Fruit fly (Drosophila melanogaster) whole organism, embryonic: Measurements from ENCODE around the gene CG8944.

Experiments
- CG10462 ChIP-seq: fragments of 200-800 bp; sonication (Bioruptor generic); optimal IDR thresholded peaks from 2 replicates; lab custom pipeline; 2016; ENCODE audit warnings: missing biosample characterization, missing genetic modification characterization
- CG10543 ChIP-seq: fragments of 200-800 bp; sonication (Bioruptor generic); optimal IDR thresholded peaks from 3 replicates; lab custom pipeline; 2017; ENCODE audit warnings: missing biosample characterization, mild to moderate bottlenecking, missing genetic modification characterization, moderate library complexity
- CG11247 ChIP-seq: fragments of 200-800 bp; sonication (Bioruptor generic); IDR thresholded peaks from 2 replicates; pipeline ENCODE4 v1.3.6; 2022; ENCODE audit warnings: missing biosample characterization, missing genetic modification characterization
- CG12769 ChIP-seq: fragments of 200-800 bp; sonication (Bioruptor generic); optimal IDR thresholded peaks from 2 replicates; lab custom pipeline; 2019; ENCODE audit warnings: missing biosample characterization, mild to moderate bottlenecking, missing genetic modification characterization, moderate library complexity
- CG13894 ChIP-seq: fragments of 200-800 bp; sonication (Bioruptor generic); optimal IDR thresholded peaks from 3 replicates; lab custom pipeline; 2018; ENCODE audit warnings: missing biosample characterization, mild to moderate bottlenecking, missing genetic modification characterization, moderate library complexity
- CG14667 ChIP-seq: fragments of 200-800 bp; sonication (Bioruptor generic); IDR thresholded peaks from 2 replicates; pipeline ENCODE4 v1.3.6; 2022; ENCODE audit warnings: missing biosample characterization, missing genetic modification characterization
- CG14860 ChIP-seq: fragments of 200-800 bp; sonication (Bioruptor generic); IDR thresholded peaks from 3 replicates; pipeline ENCODE4 v1.3.6; 2022; ENCODE audit warnings: missing biosample characterization, missing genetic modification characterization; ENCODE audit not compliant: partially characterized antibody
- CG15269 ChIP-seq: fragments of 200-800 bp; sonication (Bioruptor generic); optimal IDR thresholded peaks from 2 replicates; lab custom pipeline; 2018; ENCODE audit warnings: missing biosample characterization, mild to moderate bottlenecking, missing genetic modification characterization, moderate library complexity
- CG15601 ChIP-seq: fragments of 200-800 bp; sonication (Bioruptor generic); optimal IDR thresholded peaks from 3 replicates; lab custom pipeline; 2019; ENCODE audit warnings: missing biosample characterization, mild to moderate bottlenecking, missing genetic modification characterization, moderate library complexity
- CG1647 ChIP-seq: fragments of 200-800 bp; sonication (Bioruptor generic); optimal IDR thresholded peaks from 3 replicates; lab custom pipeline; 2016; ENCODE audit warnings: missing biosample characterization, missing genetic modification characterization
- CG17186 ChIP-seq: fragments of 200-800 bp; sonication (Bioruptor generic); optimal IDR thresholded peaks from 3 replicates; lab custom pipeline; 2017; ENCODE audit warnings: missing biosample characterization, missing genetic modification reagents, missing genetic modification characterization
- CG17829 ChIP-seq: fragments of 200-800 bp; optimal IDR thresholded peaks from 2 replicates; lab custom pipeline; 2019; ENCODE audit warnings: missing biosample characterization, mild to moderate bottlenecking, missing genetic modification characterization, moderate library complexity
- CG18619 ChIP-seq: fragments of 200-800 bp; sonication (Bioruptor generic); optimal IDR thresholded peaks from 3 replicates; lab custom pipeline; 2017; ENCODE audit warnings: missing biosample characterization, mild to moderate bottlenecking, missing genetic modification characterization
- CG2712 ChIP-seq: fragments of 200-800 bp; optimal IDR thresholded peaks from 3 replicates; lab custom pipeline; 2019; ENCODE audit warnings: missing biosample characterization, mild to moderate bottlenecking, missing genetic modification characterization, moderate library complexity
- CG32532 ChIP-seq: fragments of 200-800 bp; sonication (Bioruptor generic); IDR thresholded peaks from 2 replicates; pipeline ENCODE4 v1.3.6; 2022; ENCODE audit warnings: missing biosample characterization, missing genetic modification characterization
- CG32772 ChIP-seq: fragments of 200-800 bp; sonication (Bioruptor generic); IDR thresholded peaks from 2 replicates; pipeline ENCODE4 v1.3.6; 2022; ENCODE audit warnings: missing biosample characterization, missing genetic modification characterization
- CG4617 ChIP-seq: fragments of 200-800 bp; sonication (Bioruptor generic); optimal IDR thresholded peaks from 3 replicates; lab custom pipeline; 2016; ENCODE audit warnings: missing biosample characterization, missing genetic modification characterization, borderline replicate concordance
- CG6765 ChIP-seq: fragments of 200-800 bp; sonication (Bioruptor generic); optimal IDR thresholded peaks from 3 replicates; lab custom pipeline; 2017; ENCODE audit warnings: missing biosample characterization, mild to moderate bottlenecking, missing genetic modification characterization
- CG6813 ChIP-seq: fragments of 200-800 bp; sonication (Bioruptor generic); optimal IDR thresholded peaks from 2 replicates; lab custom pipeline; 2017; ENCODE audit warnings: missing biosample characterization, missing genetic modification characterization, mild to moderate bottlenecking, moderate library complexity, missing genetic modification reagents
- CG7556 ChIP-seq: fragments of 200-800 bp; sonication (Bioruptor generic); optimal IDR thresholded peaks from 2 replicates; lab custom pipeline; 2017; ENCODE audit warnings: missing biosample characterization, mild to moderate bottlenecking, missing genetic modification characterization
- CG8359 ChIP-seq: fragments of 200-800 bp; sonication (Bioruptor generic); optimal IDR thresholded peaks from 2 replicates; lab custom pipeline; 2017; ENCODE audit warnings: missing biosample characterization, mild to moderate bottlenecking, missing genetic modification characterization, borderline replicate concordance
- CG8478 ChIP-seq: fragments of >200 bp; optimal IDR thresholded peaks from 2 replicates; lab custom pipeline; 2018
- CG9609 ChIP-seq: fragments of 200-800 bp; sonication (Bioruptor generic); optimal IDR thresholded peaks from 3 replicates; lab custom pipeline; 2016; ENCODE audit warnings: missing biosample characterization, missing genetic modification characterization
- CG9727 ChIP-seq: fragments of 200-800 bp; sonication (Bioruptor generic); optimal IDR thresholded peaks from 3 replicates; lab custom pipeline; 2017; ENCODE audit warnings: missing biosample characterization, mild to moderate bottlenecking, missing genetic modification characterization
- D19A ChIP-seq: fragments of 200-800 bp; optimal IDR thresholded peaks from 3 replicates; lab custom pipeline; 2019; ENCODE audit warnings: missing biosample characterization, mild to moderate bottlenecking, missing genetic modification characterization, moderate library complexity
- Drgx ChIP-seq: fragments of 200-800 bp; sonication (Bioruptor generic); IDR thresholded peaks from 2 replicates; pipeline ENCODE4 v1.3.6; 2022; ENCODE audit warnings: missing biosample characterization, missing genetic modification characterization
- E2f1 ChIP-seq: fragments of 200-800 bp; sonication (Bioruptor generic); IDR thresholded peaks from 2 replicates; pipeline ENCODE4 v1.3.6; 2022; ENCODE audit warnings: missing biosample characterization, missing genetic modification characterization
- ERR ChIP-seq: fragments of 200-800 bp; sonication (Bioruptor generic); optimal IDR thresholded peaks from 2 replicates; lab custom pipeline; 2016; ENCODE audit warnings: missing biosample characterization, missing genetic modification characterization
- Elba2 ChIP-seq: fragments of 200-800 bp; sonication (Bioruptor generic); optimal IDR thresholded peaks from 3 replicates; lab custom pipeline; 2016; ENCODE audit warnings: missing biosample characterization, missing genetic modification characterization
- HLH54F ChIP-seq: fragments of 200-800 bp; sonication (Bioruptor generic); optimal IDR thresholded peaks from 3 replicates; lab custom pipeline; 2016; ENCODE audit warnings: missing biosample characterization, missing genetic modification characterization
- Kr ChIP-seq: fragments of 200-800 bp; sonication (Bioruptor generic); optimal IDR thresholded peaks from 2 replicates; lab custom pipeline; 2017; ENCODE audit warnings: missing biosample characterization, mild to moderate bottlenecking, missing genetic modification characterization
- Med ChIP-seq: fragments of 200-800 bp; sonication (Bioruptor generic); peaks from one replicate; lab custom pipeline; 2016; ENCODE audit warnings: missing biosample characterization, missing genetic modification characterization, mild to moderate bottlenecking, inconsistent platforms, moderate library complexity
- Optix ChIP-seq: fragments of 200-800 bp; sonication (Bioruptor generic); IDR thresholded peaks from 3 replicates; pipeline ENCODE4 v1.3.6; 2022; ENCODE audit warnings: missing biosample characterization, missing genetic modification characterization
- YL-1 ChIP-seq: fragments of 200-800 bp; sonication (Bioruptor generic); optimal IDR thresholded peaks from 3 replicates; lab custom pipeline; 2017; ENCODE audit warnings: missing biosample characterization, mild to moderate bottlenecking, missing genetic modification characterization
- ac ChIP-seq: fragments of 200-800 bp; sonication (Bioruptor generic); optimal IDR thresholded peaks from 3 replicates; lab custom pipeline; 2017; ENCODE audit warnings: missing biosample characterization, mild to moderate bottlenecking, missing genetic modification characterization
- ash1 ChIP-seq: fragments of 200-800 bp; sonication (Bioruptor generic); optimal IDR thresholded peaks from 2 replicates; lab custom pipeline; 2018; ENCODE audit warnings: missing biosample characterization, mild to moderate bottlenecking, missing genetic modification characterization
- az2 ChIP-seq: fragments of 200-800 bp; sonication (Bioruptor generic); optimal IDR thresholded peaks from 3 replicates; lab custom pipeline; 2016; ENCODE audit warnings: missing biosample characterization, missing genetic modification characterization
- bbx ChIP-seq: fragments of 200-800 bp; sonication (Bioruptor generic); IDR thresholded peaks from 2 replicates; pipeline ENCODE4 v1.3.6; 2022; ENCODE audit warnings: missing biosample characterization, missing genetic modification characterization; ENCODE audit not compliant: partially characterized antibody
- chinmo ChIP-seq: fragments of 200-800 bp; sonication (Bioruptor generic); IDR thresholded peaks from 4 replicates; pipeline ENCODE4 v1.3.6; 2022; ENCODE audit warnings: missing biosample characterization, missing genetic modification characterization; ENCODE audit not compliant: partially characterized antibody
- gfzf ChIP-seq: fragments of 200-800 bp; sonication (Bioruptor generic); optimal IDR thresholded peaks from 2 replicates; lab custom pipeline; 2016; ENCODE audit warnings: missing biosample characterization, mild to moderate bottlenecking, missing genetic modification characterization, moderate library complexity
- hbn ChIP-seq: fragments of 200-800 bp; sonication (Bioruptor generic); IDR thresholded peaks from 2 replicates; pipeline ENCODE4 v1.3.6; 2022; ENCODE audit warnings: missing biosample characterization, missing genetic modification characterization; ENCODE audit not compliant: partially characterized antibody
- insv ChIP-seq, 2 experiments: fragments of 200-800 bp; sonication (Bioruptor generic); optimal IDR thresholded peaks; 3 replicates each; lab custom pipeline; 2016 to 2018; ENCODE audit warnings: missing biosample characterization in 2 of 2, missing genetic modification characterization in 2 of 2
- kay ChIP-seq: fragments of 200-800 bp; sonication (Bioruptor generic); optimal IDR thresholded peaks from 2 replicates; lab custom pipeline; 2016; ENCODE audit warnings: missing biosample characterization, missing genetic modification characterization
- kni ChIP-seq: fragments of 200-800 bp; sonication (Bioruptor generic); optimal IDR thresholded peaks from 3 replicates; lab custom pipeline; 2017; ENCODE audit warnings: mild to moderate bottlenecking, missing biosample characterization, missing genetic modification reagents, missing genetic modification characterization
- mld ChIP-seq: fragments of 200-800 bp; sonication (Bioruptor generic); IDR thresholded peaks from 3 replicates; pipeline ENCODE4 v1.3.6; 2022; ENCODE audit warnings: missing biosample characterization, missing genetic modification characterization; ENCODE audit not compliant: partially characterized antibody
- phol ChIP-seq: fragments of 200-800 bp; sonication (Bioruptor generic); optimal IDR thresholded peaks from 3 replicates; lab custom pipeline; 2018; ENCODE audit warnings: missing biosample characterization, mild to moderate bottlenecking, missing genetic modification characterization, moderate library complexity
- ro ChIP-seq: fragments of 200-800 bp; sonication (Bioruptor generic); IDR thresholded peaks from 2 replicates; pipeline ENCODE4 v1.3.6; 2022; ENCODE audit warnings: missing biosample characterization, missing genetic modification characterization
- seq ChIP-seq: fragments of 200-800 bp; sonication (Bioruptor generic); IDR thresholded peaks from 2 replicates; pipeline ENCODE4 v1.3.6; 2022; ENCODE audit warnings: missing biosample characterization, missing genetic modification characterization
- tgo ChIP-seq: fragments of 200-800 bp; sonication (Bioruptor generic); IDR thresholded peaks from 3 replicates; pipeline ENCODE4 v1.3.6; 2022; ENCODE audit warnings: missing biosample characterization, missing genetic modification characterization
- ttk ChIP-seq: fragments of 200-800 bp; sonication (Bioruptor generic); IDR thresholded peaks from 2 replicates; pipeline ENCODE4 v2.1.2; 2022; ENCODE audit warnings: missing biosample characterization, missing genetic modification characterization
- wor ChIP-seq: fragments of 200-800 bp; sonication (Bioruptor generic); IDR thresholded peaks from 2 replicates; pipeline ENCODE4 v1.3.6; 2022; ENCODE audit warnings: missing biosample characterization, missing genetic modification characterization

CG8944 gene

DNA sequence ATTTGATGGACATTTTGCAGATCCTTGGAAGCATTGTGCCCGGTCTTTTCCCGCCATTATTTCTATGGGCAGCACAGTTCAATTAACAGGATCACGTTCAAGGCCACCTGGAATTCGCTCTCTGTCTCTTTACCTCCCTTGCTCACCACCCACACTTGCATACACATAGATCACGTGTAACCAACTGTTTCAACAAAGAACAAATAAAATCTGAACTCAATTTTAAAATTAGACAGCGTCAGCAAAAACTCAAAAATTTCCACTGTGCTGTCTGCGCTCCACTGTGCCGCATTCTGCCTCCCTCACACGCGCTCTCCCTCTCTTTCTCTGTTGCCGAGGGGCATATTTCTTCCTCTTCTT lies 36.4 kb downstream of the CG8944 start (continued):
- TF ChIP-seq ash1 (GFP tag; lab: Kevin White, UChicago) (no peak), Med (GFP tag; lab: Kevin White, UChicago) (peak; percentile 80), CG10543 (GFP tag; lab: Kevin White, UChicago) (no peak), az2 (GFP tag; lab: Kevin White, UChicago) (no peak), phol (tag; lab: Kevin White, UChicago) (peak; percentile 8), CG14860 (no peak), CG18619 (GFP tag; lab: Kevin White, UChicago) (no peak), CG11247 (GFP tag; lab: Robert Waterston, UW) (0 out of 2 replicates have a peak, but pooled peaks have one; percentile 5), seq (no peak), wor (GFP tag; lab: Robert Waterston, UW) (no peak), ERR (GFP tag; lab: Kevin White, UChicago) (no peak), bbx (GFP tag; lab: Robert Waterston, UW) (no peak), mld (GFP tag; lab: Robert Waterston, UW) (no peak), HLH54F (GFP tag; lab: Kevin White, UChicago) (no peak), CG8478 (lab: Kevin White, UChicago) (no peak), CG1647 (GFP tag; lab: Kevin White, UChicago) (no peak), tgo (GFP tag; lab: Robert Waterston, UW) (0 out of 3 replicates have a peak, but pooled peaks have one; percentile 34), D19A (tag; lab: Kevin White, UChicago) (no peak), CG15269 (tag; lab: Kevin White, UChicago) (peak; percentile 35), chinmo (0 out of 4 replicates have a peak, but pooled peaks have one; percentile 8), CG32772 (GFP tag; lab: Robert Waterston, UW) (no peak), CG14667 (GFP tag; lab: Robert Waterston, UW) (no peak), ac (GFP tag; lab: Kevin White, UChicago) (no peak), CG6765 (GFP tag; lab: Kevin White, UChicago) (no peak), Drgx (GFP tag; lab: Robert Waterston, UW) (0 out of 2 replicates have a peak, but pooled peaks have one; percentile 16), CG7556 (GFP tag; lab: Kevin White, UChicago) (no peak), insv (GFP tag; optimal IDR thresholded peaks at IDR 0.05; lab: Kevin White, UChicago) (no peak), E2f1 (GFP tag; lab: Robert Waterston, UW) (peak; percentile 33; the same call in 1 of the 2 replicates), ttk (GFP tag; lab: Robert Waterston, UW) (no peak), CG9609 (peak; percentile 4), CG12769 (tag; lab: Kevin White, UChicago) (peak; percentile 38), CG9727 (GFP tag; lab: Kevin White, UChicago) (peak; percentile 19), CG8359 (GFP tag; lab: Kevin White, UChicago) (no peak), CG15601 (tag; lab: Kevin White, UChicago) (peak; percentile 56), CG6813 (GFP tag; lab: Kevin White, UChicago) (peak; percentile 1), hbn (GFP tag; lab: Robert Waterston, UW) (no peak), ro (GFP tag; lab: Robert Waterston, UW) (no peak), Elba2 (GFP tag; lab: Kevin White, UChicago) (no peak), CG17186 (GFP tag; lab: Kevin White, UChicago) (no peak), CG2712 (tag; lab: Kevin White, UChicago) (peak; percentile 1)

DNA sequence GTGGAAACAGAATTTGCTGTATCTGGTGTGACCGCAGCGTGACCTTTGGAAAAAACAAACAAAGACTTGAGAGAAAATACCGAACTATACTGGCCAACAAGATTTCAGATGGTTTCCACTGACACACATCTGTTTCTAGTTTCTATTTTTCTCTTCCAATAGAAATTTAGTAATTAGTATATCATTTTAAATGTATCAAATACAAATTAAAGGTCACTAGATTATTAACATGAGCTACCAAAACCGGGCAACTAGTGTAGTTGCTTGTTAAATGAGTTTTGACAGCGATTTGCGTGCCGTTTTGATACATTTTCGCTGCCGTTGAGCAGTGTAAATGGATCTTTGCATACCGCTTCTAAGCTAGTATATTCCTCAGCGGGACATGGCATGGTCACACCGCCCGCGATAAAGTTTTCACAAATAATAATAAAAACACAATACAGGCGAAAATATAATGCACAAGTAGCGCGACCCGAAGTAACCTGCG lies 42.3 kb downstream of the CG8944 start, which contains the start of the genes Pis and Hap40:
Pis (minus strand) TSS at position 51 of the 487 bp plus-strand sequence.
Hap40 (plus strand) TSS at position 406 of the 487 bp plus-strand sequence.
- TF ChIP-seq gfzf (peak; percentile 76), kni (GFP tag; lab: Kevin White, UChicago) (peak; percentile 33), CG13894 (tag; lab: Kevin White, UChicago) (peak; percentile 74), CG10462 (GFP tag; lab: Kevin White, UChicago) (peak; percentile 27), CG4617 (peak; percentile 77), CG17186 (GFP tag; lab: Kevin White, UChicago) (peak; percentile 10), kay (peak; percentile 16), Kr (GFP tag; lab: Kevin White, UChicago) (no peak), CG32532 (GFP tag; lab: Robert Waterston, UW) (peak; percentile 76), CG17829 (tag; lab: Kevin White, UChicago) (peak; percentile 80), Optix (peak; percentile 34; the same call in 1 of the 3 replicates), YL-1 (GFP tag; lab: Kevin White, UChicago) (peak; percentile 36)
